Worm (Caenorhabditis elegans): ENCODE results near the gene fbxb-63.
"Not testable (repeated sequence)": the region's sequence is repeated elsewhere in the genome, so short reads cannot be mapped to it uniquely, and the experiment has no call there.

The fbxb-63 gene

ce11 chrV:19320385-19320784 is 16.9 kb upstream of the fbxb-63 start, which contains the start of gene sdz-6:
Gene sdz-6 (plus strand): TSS chrV:19320613.
- TF ChIP-seq sea-1 (GFP tag; conservative IDR thresholded peaks at IDR 0.05) (no peak), hnd-1 (tag; optimal IDR thresholded peaks at IDR 0.05) (no peak), scrt-1 (GFP tag; IDR thresholded peaks at IDR 0.05) (no peak), ceh-36 (tag; optimal IDR thresholded peaks at IDR 0.05) (no peak), ama-1 (optimal IDR thresholded peaks at IDR 0.05) (no peak), F13C5.2 (tag; optimal IDR thresholded peaks at IDR 0.05) (no peak), pes-1 (GFP tag; IDR thresholded peaks at IDR 0.05) (no peak), tbx-11 (GFP tag; IDR thresholded peaks at IDR 0.05) (no peak), flt-1 (GFP tag; IDR thresholded peaks at IDR 0.05) (no peak), aly-1 (tag; optimal IDR thresholded peaks at IDR 0.05) (no peak)

ce11 chrV:19319460-19319995 is 16.0 kb upstream of the fbxb-63 start, which contains the start of gene C43D7.7:
Gene C43D7.7 (minus strand): TSS chrV:19319510.
- TF ChIP-seq hnd-1 (tag; optimal IDR thresholded peaks at IDR 0.05) (no peak), flt-1 (GFP tag; IDR thresholded peaks at IDR 0.05) (no peak), tbx-37 (GFP tag; conservative IDR thresholded peaks at IDR 0.05) (no peak), aly-1 (tag; optimal IDR thresholded peaks at IDR 0.05) (no peak), ama-1 (optimal IDR thresholded peaks at IDR 0.05) (no peak)

ce11 chrV:19317058-19317457 is 13.5 kb upstream of the fbxb-63 start, which contains the start of gene srh-208:
Gene srh-208 (plus strand): TSS chrV:19317358.
- TF ChIP-seq hmbx-1, tra-4, hnd-1 (tag; optimal IDR thresholded peaks at IDR 0.05): not testable (repeated sequence)

- TF ChIP-seq tra-4 (tag; optimal IDR thresholded peaks at IDR 0.05) (no peak), ets-7 (tag; optimal IDR thresholded peaks at IDR 0.05) (no peak)
Observed at ce11 chrV:19312975-19313374, 9.4 kb upstream of the fbxb-63 start, which contains the start of gene fbxb-64. Gene fbxb-64 (plus strand): TSS chrV:19313275.

ce11 chrV:19311391-19311790 is 7.9 kb upstream of the fbxb-63 start, which contains the start of gene C43D7.8:
Gene C43D7.8 (minus strand): TSS chrV:19311491.
- no peak for TF ChIP-seq F13C5.2 (tag; optimal IDR thresholded peaks at IDR 0.05)
- TF ChIP-seq ets-7 (tag; optimal IDR thresholded peaks at IDR 0.05), result no peak
- TF ChIP-seq ceh-13 (GFP tag; optimal IDR thresholded peaks at IDR 0.05), result no peak

- TF ChIP-seq tra-4 (tag; optimal IDR thresholded peaks at IDR 0.05), result no peak
- no peak for TF ChIP-seq tbx-37 (GFP tag; conservative IDR thresholded peaks at IDR 0.05)
- no peak for TF ChIP-seq F13C5.2 (tag; optimal IDR thresholded peaks at IDR 0.05)
- TF ChIP-seq pes-1 (GFP tag; IDR thresholded peaks at IDR 0.05), result no peak
- TF ChIP-seq B0310.2 (tag; optimal IDR thresholded peaks at IDR 0.05), result no peak
- no peak for TF ChIP-seq hmg-4 (GFP tag; optimal IDR thresholded peaks at IDR 0.05)
- no peak for TF ChIP-seq ceh-13 (GFP tag; optimal IDR thresholded peaks at IDR 0.05)
- TF ChIP-seq hmbx-1 (tag; optimal IDR thresholded peaks at IDR 0.05), result no peak
- TF ChIP-seq ets-7 (tag; optimal IDR thresholded peaks at IDR 0.05), result no peak
- no peak for TF ChIP-seq ceh-36 (tag; optimal IDR thresholded peaks at IDR 0.05)
- no peak for TF ChIP-seq ama-1 (optimal IDR thresholded peaks at IDR 0.05)
- no peak for TF ChIP-seq tbx-11 (GFP tag; IDR thresholded peaks at IDR 0.05)
Observed at ce11 chrV:19309591-19309990, 6.1 kb upstream of the fbxb-63 start, which contains the start of gene F55C9.11. Gene F55C9.11 (minus strand): TSS chrV:19309691.

- TF ChIP-seq pes-1 (GFP tag; IDR thresholded peaks at IDR 0.05) (no peak), hmbx-1 (tag; optimal IDR thresholded peaks at IDR 0.05) (no peak), aly-1 (tag; optimal IDR thresholded peaks at IDR 0.05) (no peak), scrt-1 (GFP tag; IDR thresholded peaks at IDR 0.05) (no peak), hmg-4 (GFP tag; optimal IDR thresholded peaks at IDR 0.05) (peak; percentile 19), ets-7 (tag; optimal IDR thresholded peaks at IDR 0.05) (no peak)
Observed at ce11 chrV:19308137-19308536, 4.6 kb upstream of the fbxb-63 start.

- no peak for TF ChIP-seq tbx-37 (GFP tag; conservative IDR thresholded peaks at IDR 0.05)
- no peak for TF ChIP-seq hnd-1 (tag; optimal IDR thresholded peaks at IDR 0.05)
- TF ChIP-seq scrt-1 (GFP tag; IDR thresholded peaks at IDR 0.05), result no peak
- no peak for TF ChIP-seq tra-4 (tag; optimal IDR thresholded peaks at IDR 0.05)
- TF ChIP-seq tbx-11 (GFP tag; IDR thresholded peaks at IDR 0.05), result no peak
- no peak for TF ChIP-seq ets-7 (tag; optimal IDR thresholded peaks at IDR 0.05)
- TF ChIP-seq ama-1 (optimal IDR thresholded peaks at IDR 0.05), result no peak
- TF ChIP-seq flt-1 (GFP tag; IDR thresholded peaks at IDR 0.05), result no peak
- TF ChIP-seq B0310.2 (tag; optimal IDR thresholded peaks at IDR 0.05), result no peak
- TF ChIP-seq hmg-4 (GFP tag; optimal IDR thresholded peaks at IDR 0.05), result no peak
- TF ChIP-seq ceh-36 (tag; optimal IDR thresholded peaks at IDR 0.05), result no peak
- TF ChIP-seq hmbx-1 (tag; optimal IDR thresholded peaks at IDR 0.05), result no peak
- TF ChIP-seq sea-1 (GFP tag; conservative IDR thresholded peaks at IDR 0.05), result no peak
- TF ChIP-seq aly-1 (tag; optimal IDR thresholded peaks at IDR 0.05), result no peak
- TF ChIP-seq pes-1 (GFP tag; IDR thresholded peaks at IDR 0.05), result no peak
- TF ChIP-seq F13C5.2 (tag; optimal IDR thresholded peaks at IDR 0.05), result no peak
- no peak for TF ChIP-seq ceh-13 (GFP tag; optimal IDR thresholded peaks at IDR 0.05)
Observed at ce11 chrV:19306906-19307305, 3.4 kb upstream of the fbxb-63 start, which contains the start of gene F55C9.15. Gene F55C9.15 (minus strand): TSS chrV:19307006.

- TF ChIP-seq hnd-1 (tag; optimal IDR thresholded peaks at IDR 0.05), result no peak
Observed at ce11 chrV:19301934-19302333, 1.6 kb downstream of the fbxb-63 start, which contains the start of gene fbxb-62. Gene fbxb-62 (minus strand): TSS chrV:19302034.
